Fruit fly (Drosophila melanogaster) whole organism, pupa: ENCODE measurements around the gene ftz.

ENCODE experiments used
- CG12605 ChIP-seq: fragments of 200-800 bp; sonication (Bioruptor generic); IDR thresholded peaks from 2 replicates; pipeline ENCODE4 v1.3.6; 2022; ENCODE audit warnings: missing biosample characterization, missing genetic modification characterization
- CG13204 ChIP-seq: fragments of 200-800 bp; sonication (Bioruptor generic); optimal IDR thresholded peaks from 2 replicates; lab custom pipeline; 2018; ENCODE audit warnings: missing biosample characterization, mild to moderate bottlenecking, missing genetic modification characterization, moderate library complexity
- CG8301 ChIP-seq: fragments of 200-800 bp; sonication (Bioruptor generic); optimal IDR thresholded peaks from 2 replicates; lab custom pipeline; 2018; ENCODE audit warnings: missing biosample characterization, mild to moderate bottlenecking, missing genetic modification characterization
- EcR ChIP-seq: fragments of 200-800 bp; sonication (Bioruptor generic); optimal IDR thresholded peaks from 3 replicates; lab custom pipeline; 2019; ENCODE audit warnings: missing biosample characterization, missing genetic modification characterization, mild to moderate bottlenecking, moderate library complexity, missing genetic modification reagents
- Ets98B ChIP-seq: fragments of 200-800 bp; sonication (Bioruptor generic); IDR thresholded peaks from 2 replicates; pipeline ENCODE4 v1.3.6; 2022; ENCODE audit warnings: missing biosample characterization, missing genetic modification characterization
- Pif1B ChIP-seq: fragments of 200-800 bp; sonication (Bioruptor generic); optimal IDR thresholded peaks from 3 replicates; lab custom pipeline; 2016; ENCODE audit warnings: missing biosample characterization, missing genetic modification characterization
- Snoo ChIP-seq: fragments of 200-800 bp; sonication (Bioruptor generic); optimal IDR thresholded peaks from 3 replicates; lab custom pipeline; 2017; ENCODE audit warnings: missing biosample characterization, mild to moderate bottlenecking, missing genetic modification characterization, inconsistent platforms
- fd96Ca ChIP-seq: fragments of 200-800 bp; sonication (Bioruptor generic); IDR thresholded peaks from 3 replicates; pipeline ENCODE4 v1.3.6; 2022; ENCODE audit warnings: missing biosample characterization, missing genetic modification characterization

dm6 chr3R:6869297-6869696 is 5.2 kb downstream of the ftz start:
- TF ChIP-seq CG12605 (GFP tag; lab: Robert Waterston, UW) (no peak), EcR (GFP tag; lab: Kevin White, UChicago) (no peak), CG8301 (tag; lab: Kevin White, UChicago) (no peak), fd96Ca (GFP tag; lab: Robert Waterston, UW) (no peak), Pif1B (no peak), Snoo (tag; lab: Kevin White, UChicago) (no peak), Ets98B (no peak), CG13204 (GFP tag; lab: Kevin White, UChicago) (no peak)
